Worm (Caenorhabditis elegans): ENCODE data around the gene him-8.
"Not testable (repeated sequence)": the region's sequence is repeated elsewhere in the genome, so short reads cannot be mapped to it uniquely, and the experiment has no call there.

- not testable (repeated sequence) for TF ChIP-seq lin-13 (GFP tag; optimal IDR thresholded peaks at IDR 0.05); lin-38 (GFP tag; IDR thresholded peaks at IDR 0.05)
Observed at ce11 chrIV:10548546-10548945, 13.2 kb upstream of the him-8 start.

All from whole organism, L4 larva.